Fruit fly (Drosophila melanogaster) whole organism, pupa: ENCODE data around the gene CG33791.
A peak's percentile ranks its signal among the peaks of the same experiment; 100 is the strongest.

Source experiments
- CG10348 ChIP-seq: fragments of 200-800 bp; sonication (Bioruptor generic); IDR thresholded peaks from 2 replicates; pipeline ENCODE4 v1.3.6; 2022; ENCODE audit warnings: missing biosample characterization, missing genetic modification characterization
- CG14655 ChIP-seq: fragments of 200-800 bp; sonication (Bioruptor generic); optimal IDR thresholded peaks from 3 replicates; lab custom pipeline; 2017; ENCODE audit warnings: mild to moderate bottlenecking, missing biosample characterization, missing genetic modification reagents, missing genetic modification characterization
- CG8159 ChIP-seq: fragments of 200-800 bp; sonication (Bioruptor generic); optimal IDR thresholded peaks from 3 replicates; lab custom pipeline; 2018; ENCODE audit warnings: missing biosample characterization, mild to moderate bottlenecking, missing genetic modification characterization, moderate library complexity
- EcR ChIP-seq: fragments of 200-800 bp; sonication (Bioruptor generic); optimal IDR thresholded peaks from 3 replicates; lab custom pipeline; 2019; ENCODE audit warnings: missing biosample characterization, missing genetic modification characterization, mild to moderate bottlenecking, moderate library complexity, missing genetic modification reagents
- Pif1A ChIP-seq: fragments of 200-800 bp; sonication (Bioruptor generic); optimal IDR thresholded peaks from 3 replicates; lab custom pipeline; 2016; ENCODE audit warnings: missing biosample characterization, missing genetic modification characterization

- no peak for TF ChIP-seq Pif1A
- TF ChIP-seq CG14655, result no peak
- no peak for TF ChIP-seq EcR (GFP tag; lab: Kevin White, UChicago)
- peak; percentile 75 for TF ChIP-seq CG8159 (tag; lab: Kevin White, UChicago)
- no peak for TF ChIP-seq CG10348 (GFP tag; lab: Robert Waterston, UW)
These were observed 36.5 kb downstream of the CG33791 start, which contains the start of the genes Mettl2 and Bgb for dm6 chr3L:1639185-1639812.
